Fruit fly (Drosophila melanogaster): ENCODE data around the gene CG15571.

dm6 chrX:4246039-4246438 is 28.8 kb upstream of the CG15571 start, which contains the start of gene Muc4B:
- no peak for TF ChIP-seq CTCF (optimal IDR thresholded peaks at IDR 0.05)
- no peak for TF ChIP-seq CG8478 (optimal IDR thresholded peaks at IDR 0.05)

All from S2 (cell line).